Worm (Caenorhabditis elegans) whole organism, L2 larva: ENCODE measurements around the gene F45C12.17.
A peak's percentile ranks its signal among the peaks of the same experiment; 100 is the strongest.
"Not testable (repeated sequence)": the region's sequence is repeated elsewhere in the genome, so short reads cannot be mapped to it uniquely, and the experiment has no call there.

Experiments
- egl-27 ChIP-seq: sonication (generic microtip); optimal IDR thresholded peaks from 3 replicates; lab custom pipeline; 2017; ENCODE audit warnings: missing biosample characterization, missing genetic modification reagents, missing genetic modification characterization
- elt-3 ChIP-seq: sonication (generic microtip); optimal IDR thresholded peaks from 2 replicates; lab custom pipeline; 2017; ENCODE audit warnings: missing biosample characterization, missing genetic modification characterization
- fos-1 ChIP-seq: fragments of 150-350 bp; optimal IDR thresholded peaks from 2 replicates; lab custom pipeline; 2014; ENCODE audit warnings: missing biosample characterization, missing genetic modification characterization
- nhr-10 ChIP-seq: sonication (generic microtip); optimal IDR thresholded peaks from 2 replicates; lab custom pipeline; 2017; ENCODE audit warnings: missing biosample characterization, missing genetic modification characterization
- nhr-12 ChIP-seq: fragments of 150-350 bp; optimal IDR thresholded peaks from 2 replicates; lab custom pipeline; 2014; ENCODE audit warnings: missing biosample characterization, missing genetic modification characterization
- nhr-237 ChIP-seq: fragments of 150-350 bp; optimal IDR thresholded peaks from 2 replicates; lab custom pipeline; 2014; ENCODE audit warnings: missing biosample characterization, missing genetic modification characterization
- sem-4 ChIP-seq: fragments of 150-350 bp; optimal IDR thresholded peaks from 2 replicates; lab custom pipeline; 2014; ENCODE audit warnings: missing biosample characterization, missing genetic modification reagents, missing genetic modification characterization
- zag-1 ChIP-seq: fragments of 150-350 bp; optimal IDR thresholded peaks from 2 replicates; lab custom pipeline; 2014; ENCODE audit warnings: missing biosample characterization, missing genetic modification characterization
- ztf-4 ChIP-seq: fragments of 150-350 bp; optimal IDR thresholded peaks from 2 replicates; lab custom pipeline; 2014; ENCODE audit warnings: missing biosample characterization, missing genetic modification characterization

Gene F45C12.17

ce11 chrII:1761564-1761963 is 35.7 kb downstream of the F45C12.17 start, which contains the start of gene F36H5.4:
TSS of gene F36H5.4 (plus strand) at chrII:1761864.
- TF ChIP-seq nhr-12 = no peak

ce11 chrII:1763072-1763471 is 37.2 kb downstream of the F45C12.17 start, which contains the start of gene math-28:
TSS of gene math-28 (plus strand) at chrII:1763372.
- no peak for TF ChIP-seq fos-1 (tag; lab: Kevin White, UChicago)

- no peak for TF ChIP-seq egl-27 (tag; lab: Kevin White, UChicago)
Measured at ce11 chrII:1766715-1767114, 40.8 kb downstream of the F45C12.17 start.

- peak; percentile 34 for TF ChIP-seq fos-1 (tag; lab: Kevin White, UChicago)
Measured at ce11 chrII:1767458-1767857, 41.5 kb downstream of the F45C12.17 start.

ce11 chrII:1771347-1771746 is 45.4 kb downstream of the F45C12.17 start, which contains the start of gene math-26:
TSS of gene math-26 (plus strand) at chrII:1771647.
- not testable (repeated sequence) for TF ChIP-seq sem-4, nhr-12, nhr-237

- no peak for TF ChIP-seq nhr-10
Measured at ce11 chrII:1771785-1772184, 45.9 kb downstream of the F45C12.17 start, which contains the start of gene math-3. TSS of gene math-3 (plus strand) at chrII:1772085.

- TF ChIP-seq elt-3; ztf-4 (tag; lab: Kevin White, UChicago); zag-1 (tag; lab: Kevin White, UChicago): not testable (repeated sequence)
- TF ChIP-seq, all 48 proteins: peak for 0; not testable (repeated sequence) for 48
Measured at ce11 chrII:1775234-1775633, 49.3 kb downstream of the F45C12.17 start, which contains the start of gene F36H5.14. TSS of gene F36H5.14 (plus strand) at chrII:1775534.
